Worm (Caenorhabditis elegans) whole organism, mixed stage, embryonic: Measurements from ENCODE around the gene F39B3.7.
"Not testable (repeated sequence)": the region's sequence is repeated elsewhere in the genome, so short reads cannot be mapped to it uniquely, and the experiment has no call there.

ENCODE experiments used
- M03D4.4 ChIP-seq: sonication (generic microtip); optimal IDR thresholded peaks from 2 replicates; lab custom pipeline; 2017; ENCODE audit warnings: mild to moderate bottlenecking, missing genetic modification characterization, missing compliant biosample characterization
- bed-3 ChIP-seq: fragments of 200-800 bp; sonication (Bioruptor generic); optimal IDR thresholded peaks from 3 replicates; lab custom pipeline; 2018; ENCODE audit warnings: mild to moderate bottlenecking, missing genetic modification characterization, moderate library complexity, missing compliant biosample characterization
- blmp-1 ChIP-seq: fragments of 150-350 bp; optimal IDR thresholded peaks from 2 replicates; lab custom pipeline; 2014; ENCODE audit warnings: missing biosample characterization, missing genetic modification characterization
- ceh-39 ChIP-seq: fragments of 150-350 bp; optimal IDR thresholded peaks from 2 replicates; lab custom pipeline; 2014; ENCODE audit warnings: missing biosample characterization, missing genetic modification characterization
- ceh-43 ChIP-seq: fragments of 200-800 bp; sonication (Bioruptor generic); optimal IDR thresholded peaks from 2 replicates; lab custom pipeline; 2018; ENCODE audit warnings: mild to moderate bottlenecking, missing genetic modification characterization, moderate library complexity, missing compliant biosample characterization
- ceh-83 ChIP-seq: fragments of 200-800 bp; sonication (Bioruptor generic); optimal IDR thresholded peaks from 2 replicates; lab custom pipeline; 2018; ENCODE audit warnings: mild to moderate bottlenecking, missing genetic modification characterization, missing compliant biosample characterization
- ces-1 ChIP-seq: fragments of 150-350 bp; optimal IDR thresholded peaks from 2 replicates; lab custom pipeline; 2014; ENCODE audit warnings: missing biosample characterization, missing genetic modification reagents, missing genetic modification characterization
- cnd-1 ChIP-seq: fragments of 200-800 bp; sonication (Bioruptor generic); optimal IDR thresholded peaks from 2 replicates; lab custom pipeline; 2018; ENCODE audit warnings: mild to moderate bottlenecking, missing genetic modification characterization, missing compliant biosample characterization
- drap-1 ChIP-seq: fragments of 200-800 bp; sonication (Bioruptor generic); optimal IDR thresholded peaks from 3 replicates; lab custom pipeline; 2018; ENCODE audit warnings: mild to moderate bottlenecking, missing genetic modification characterization, missing compliant biosample characterization
- elt-1 ChIP-seq: sonication (generic microtip); optimal IDR thresholded peaks from 2 replicates; lab custom pipeline; 2017; ENCODE audit warnings: missing genetic modification characterization, mild to moderate bottlenecking, missing compliant biosample characterization, antibody characterized with exemption, moderate library complexity, borderline replicate concordance; ENCODE audit not compliant: insufficient read depth
- elt-3 ChIP-seq: fragments of 150-350 bp; optimal IDR thresholded peaks from 2 replicates; lab custom pipeline; 2014; ENCODE audit warnings: missing biosample characterization, missing genetic modification characterization
- flh-1 ChIP-seq: fragments of 200-800 bp; sonication (Bioruptor generic); optimal IDR thresholded peaks from 2 replicates; lab custom pipeline; 2018; ENCODE audit warnings: mild to moderate bottlenecking, missing genetic modification characterization, moderate library complexity, missing compliant biosample characterization
- ham-2 ChIP-seq: fragments of 200-800 bp; sonication (Bioruptor generic); optimal IDR thresholded peaks from 2 replicates; lab custom pipeline; 2018; ENCODE audit warnings: mild to moderate bottlenecking, missing genetic modification characterization, missing compliant biosample characterization
- hlh-1 ChIP-seq: fragments of 150-350 bp; optimal IDR thresholded peaks from 2 replicates; lab custom pipeline; 2014; ENCODE audit warnings: missing biosample characterization, missing genetic modification reagents, missing genetic modification characterization
- lin-13 ChIP-seq: fragments of 150-350 bp; optimal IDR thresholded peaks from 2 replicates; lab custom pipeline; 2014; ENCODE audit warnings: missing biosample characterization, missing genetic modification characterization
- lin-32 ChIP-seq: fragments of 200-800 bp; sonication (Bioruptor generic); optimal IDR thresholded peaks from 2 replicates; lab custom pipeline; 2018; ENCODE audit warnings: mild to moderate bottlenecking, missing genetic modification characterization, missing compliant biosample characterization
- lsy-2 ChIP-seq: fragments of 150-350 bp; optimal IDR thresholded peaks from 2 replicates; lab custom pipeline; 2014; ENCODE audit warnings: missing biosample characterization, missing genetic modification characterization
- mab-5 ChIP-seq: fragments of 150-350 bp; optimal IDR thresholded peaks from 2 replicates; lab custom pipeline; 2014; ENCODE audit warnings: missing biosample characterization, missing genetic modification characterization
- mep-1 ChIP-seq: fragments of 150-350 bp; optimal IDR thresholded peaks from 2 replicates; lab custom pipeline; 2017; ENCODE audit warnings: missing biosample characterization, missing genetic modification reagents, missing genetic modification characterization, inconsistent platforms
- mls-2 ChIP-seq: sonication (generic microtip); optimal IDR thresholded peaks from 2 replicates; lab custom pipeline; 2016; ENCODE audit warnings: mild to moderate bottlenecking, missing genetic modification characterization, moderate library complexity, missing compliant biosample characterization
- nhr-12 ChIP-seq: fragments of 150-350 bp; optimal IDR thresholded peaks from 2 replicates; lab custom pipeline; 2014; ENCODE audit warnings: missing biosample characterization, missing genetic modification characterization
- nhr-2 ChIP-seq: fragments of 150-350 bp; optimal IDR thresholded peaks from 2 replicates; lab custom pipeline; 2014; ENCODE audit warnings: missing biosample characterization, missing genetic modification characterization
- nhr-237 ChIP-seq: fragments of 150-350 bp; optimal IDR thresholded peaks from 2 replicates; lab custom pipeline; 2014; ENCODE audit warnings: missing biosample characterization, missing genetic modification characterization
- nhr-28 ChIP-seq: fragments of 150-350 bp; optimal IDR thresholded peaks from 2 replicates; lab custom pipeline; 2014; ENCODE audit warnings: missing biosample characterization, missing genetic modification characterization
- nhr-76 ChIP-seq: sonication (generic microtip); optimal IDR thresholded peaks from 2 replicates; lab custom pipeline; 2017; ENCODE audit warnings: missing biosample characterization, missing genetic modification characterization
- pha-4 ChIP-seq: fragments of 150-350 bp; optimal IDR thresholded peaks from 2 replicates; lab custom pipeline; 2018; ENCODE audit warnings: missing biosample characterization, missing genetic modification reagents, missing genetic modification characterization
- sem-2 ChIP-seq: fragments of 200-800 bp; sonication (Bioruptor generic); optimal IDR thresholded peaks from 2 replicates; lab custom pipeline; 2018; ENCODE audit warnings: mild to moderate bottlenecking, missing genetic modification characterization, missing compliant biosample characterization
- snpc-4 ChIP-seq: fragments of 150-350 bp; optimal IDR thresholded peaks from 2 replicates; lab custom pipeline; 2014; ENCODE audit warnings: missing biosample characterization, missing genetic modification characterization
- sptf-1 ChIP-seq: sonication (generic microtip); optimal IDR thresholded peaks from 2 replicates; lab custom pipeline; 2017; ENCODE audit warnings: mild to moderate bottlenecking, missing genetic modification characterization, moderate library complexity, missing compliant biosample characterization
- tbx-8 ChIP-seq: fragments of 200-800 bp; sonication (Bioruptor generic); optimal IDR thresholded peaks from 2 replicates; lab custom pipeline; 2018; ENCODE audit warnings: mild to moderate bottlenecking, missing genetic modification characterization, moderate library complexity, missing compliant biosample characterization
- unc-120 ChIP-seq: sonication (generic microtip); optimal IDR thresholded peaks from 2 replicates; lab custom pipeline; 2017; ENCODE audit warnings: missing genetic modification characterization, missing compliant biosample characterization; ENCODE audit not compliant: poor library complexity, severe bottlenecking
- unc-39 ChIP-seq: fragments of 150-350 bp; optimal IDR thresholded peaks from 2 replicates; lab custom pipeline; 2014; ENCODE audit warnings: missing biosample characterization, missing genetic modification characterization
- unc-62 ChIP-seq: fragments of 150-350 bp; optimal IDR thresholded peaks from 2 replicates; lab custom pipeline; 2014; ENCODE audit warnings: missing biosample characterization, missing genetic modification reagents, missing genetic modification characterization
- zip-8 ChIP-seq: fragments of 150-350 bp; optimal IDR thresholded peaks from 2 replicates; lab custom pipeline; 2014; ENCODE audit warnings: missing biosample characterization, missing genetic modification characterization
- ztf-11 ChIP-seq: fragments of 150-350 bp; optimal IDR thresholded peaks from 2 replicates; lab custom pipeline; 2014; ENCODE audit warnings: missing biosample characterization, missing genetic modification characterization

The F39B3.7 gene

DNA sequence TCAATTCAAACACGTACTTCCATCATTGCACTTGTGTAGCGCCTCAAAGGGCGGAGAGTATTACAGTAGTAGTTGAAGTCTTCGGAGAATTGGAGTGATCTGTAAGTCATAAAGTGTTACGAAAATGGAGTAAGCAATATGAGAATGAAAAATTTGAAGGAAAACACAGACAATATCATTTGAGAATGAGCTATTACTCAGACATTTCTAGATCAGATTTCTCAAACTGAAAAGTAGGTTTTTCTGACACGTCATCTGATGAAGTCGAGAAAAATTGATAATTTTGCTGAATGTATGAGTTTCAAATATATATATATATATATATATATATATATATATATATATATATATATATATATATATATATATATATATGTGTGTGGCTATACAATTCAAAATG is 12.5 kb upstream of the F39B3.7 start, which contains the start of gene frpr-7:
Gene frpr-7 (minus strand): TSS at position 101 of the 400 bp plus-strand sequence.
- TF ChIP-seq elt-3 (tag; lab: Kevin White, UChicago), result no peak
- no peak for TF ChIP-seq drap-1 (GFP tag; lab: Kevin White, UChicago)
- no peak for TF ChIP-seq zip-8
- TF ChIP-seq ceh-39 (tag; lab: Kevin White, UChicago), result no peak
- no peak for TF ChIP-seq unc-62 (GFP tag; lab: Kevin White, UChicago)
- no peak for TF ChIP-seq mls-2

DNA sequence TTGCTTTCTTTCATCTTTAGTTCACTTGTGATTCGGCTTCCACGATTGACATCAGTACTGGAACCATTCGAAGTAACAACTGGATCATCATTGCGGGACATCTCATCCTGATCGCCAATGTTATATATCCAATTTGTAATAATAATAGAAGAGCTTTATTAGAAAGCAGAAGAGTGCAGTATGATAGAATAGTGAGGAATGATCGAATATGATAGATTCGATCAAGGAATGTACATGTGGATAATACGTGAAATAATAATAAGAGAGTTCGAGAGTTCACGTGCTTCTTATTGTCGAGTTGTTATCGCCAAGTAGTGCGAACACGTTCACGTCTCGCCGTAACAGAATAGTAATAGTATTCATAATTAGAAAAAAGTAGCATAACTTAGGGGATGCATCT is 11.7 kb upstream of the F39B3.7 start, which contains the start of gene F39B3.3:
Gene F39B3.3 (minus strand): TSS at position 101 of the 400 bp plus-strand sequence.
- TF ChIP-seq bed-3 (GFP tag; lab: Kevin White, UChicago); nhr-12; nhr-237: not testable (repeated sequence)
- TF ChIP-seq, all 35 proteins: peak for 0; not testable (repeated sequence) for 35

DNA sequence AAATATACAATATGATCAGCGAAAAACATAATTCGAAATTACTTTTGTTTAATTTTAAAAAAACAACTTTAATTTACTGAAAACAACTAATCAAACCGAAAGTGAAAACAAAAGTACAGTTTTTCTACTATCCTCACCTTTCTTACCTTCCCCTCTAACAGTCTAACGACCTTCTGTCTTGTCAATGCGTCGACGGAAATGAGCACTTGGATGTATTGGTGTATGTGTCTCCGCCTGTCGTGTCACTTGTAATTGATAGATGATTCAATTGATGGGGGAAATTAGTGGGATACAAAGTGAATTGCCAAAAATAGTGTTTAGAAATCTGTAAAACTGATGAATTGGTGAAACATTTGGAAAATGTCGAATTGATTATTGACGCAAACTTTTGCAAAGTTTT is 3.9 kb downstream of the F39B3.7 start, which contains the start of gene F31A3.5:
Gene F31A3.5 (minus strand): TSS at position 200 of the 400 bp plus-strand sequence.
- TF ChIP-seq snpc-4 (tag; lab: Kevin White, UChicago) (no peak), ceh-43 (no peak), ces-1 (GFP tag; lab: Kevin White, UChicago) (peak; percentile 17), lin-32 (GFP tag; lab: Kevin White, UChicago) (no peak), mls-2 (no peak), sem-2 (GFP tag; lab: Kevin White, UChicago) (no peak), unc-62 (GFP tag; lab: Kevin White, UChicago) (peak; percentile 67), nhr-2 (peak; percentile 39), nhr-28 (tag; lab: Kevin White, UChicago) (no peak), elt-1 (no peak)

DNA sequence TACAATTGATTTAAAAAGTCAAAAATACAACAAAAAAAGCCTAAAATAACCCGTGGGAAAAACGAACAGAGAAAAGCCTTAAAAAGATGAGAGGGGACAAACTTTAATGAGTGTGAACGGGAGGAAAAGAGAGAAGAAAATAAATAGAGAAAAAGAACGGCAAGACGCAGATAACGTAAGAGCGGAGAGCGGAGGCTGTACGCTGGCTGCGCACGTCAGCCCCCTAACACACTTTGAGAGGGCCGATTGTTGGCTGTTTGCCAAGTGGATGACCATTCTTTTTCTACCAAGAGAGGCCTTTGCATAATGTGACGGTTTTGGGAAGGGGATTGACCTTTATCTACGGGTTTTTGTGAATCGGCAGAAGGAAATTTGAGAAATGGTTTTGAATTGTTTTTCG is 5.1 kb downstream of the F39B3.7 start:
- TF ChIP-seq mls-2 (peak; percentile 32), mep-1 (no peak), nhr-12 (no peak), sptf-1 (tag; lab: Kevin White, UChicago) (peak; percentile 29), sem-2 (GFP tag; lab: Kevin White, UChicago) (no peak), unc-39 (tag; lab: Kevin White, UChicago) (no peak), ceh-39 (tag; lab: Kevin White, UChicago) (peak; percentile 15), nhr-2 (peak; percentile 37), nhr-237 (no peak), snpc-4 (tag; lab: Kevin White, UChicago) (no peak), ces-1 (GFP tag; lab: Kevin White, UChicago) (no peak), flh-1 (GFP tag; lab: Kevin White, UChicago) (no peak), lsy-2 (no peak), ham-2 (GFP tag; lab: Kevin White, UChicago) (peak; percentile 52), tbx-8 (no peak), nhr-28 (tag; lab: Kevin White, UChicago) (no peak), lin-13 (tag; lab: Kevin White, UChicago) (no peak), blmp-1 (no peak), elt-1 (no peak), cnd-1 (tag; lab: Kevin White, UChicago) (no peak), elt-3 (tag; lab: Kevin White, UChicago) (no peak), M03D4.4 (tag; lab: Kevin White, UChicago) (no peak), bed-3 (GFP tag; lab: Kevin White, UChicago) (no peak), drap-1 (GFP tag; lab: Kevin White, UChicago) (no peak), mab-5 (tag; lab: Kevin White, UChicago) (no peak), ceh-43 (no peak), lin-32 (GFP tag; lab: Kevin White, UChicago) (no peak), hlh-1 (tag; lab: Kevin White, UChicago) (no peak), ztf-11 (tag; lab: Kevin White, UChicago) (no peak), nhr-76 (no peak), unc-120 (tag; lab: Kevin White, UChicago) (no peak), ceh-83 (GFP tag; lab: Kevin White, UChicago) (no peak), pha-4 (tag; lab: Kevin White, UChicago) (peak; percentile 22), unc-62 (GFP tag; lab: Kevin White, UChicago) (no peak), zip-8 (no peak)
- TF ChIP-seq, all 35 proteins: peak for 6
